Worm (Caenorhabditis elegans) whole organism, late embryonic: ENCODE measurements around the gene F07H5.7.

Source experiments
- K02D7.2 ChIP-seq: sonication (generic microtip); optimal IDR thresholded peaks from 2 replicates; lab custom pipeline; 2017; ENCODE audit warnings: mild to moderate bottlenecking, missing genetic modification characterization, missing compliant biosample characterization
- ama-1 ChIP-seq: fragments of 150-350 bp; optimal IDR thresholded peaks from 2 replicates; lab custom pipeline; 2014
- ceh-9 ChIP-seq: sonication (generic microtip); optimal IDR thresholded peaks from 2 replicates; lab custom pipeline; 2016; ENCODE audit warnings: mild to moderate bottlenecking, missing genetic modification characterization, inconsistent platforms, missing compliant biosample characterization
- dmd-4 ChIP-seq: sonication (generic microtip); optimal IDR thresholded peaks from 2 replicates; lab custom pipeline; 2016; ENCODE audit warnings: borderline replicate concordance, missing genetic modification characterization, missing compliant biosample characterization
- dve-1 ChIP-seq: sonication (generic microtip); optimal IDR thresholded peaks from 2 replicates; lab custom pipeline; 2017; ENCODE audit warnings: antibody characterized with exemption, mild to moderate bottlenecking, missing genetic modification characterization, missing compliant biosample characterization
- elt-2 ChIP-seq: sonication (generic microtip); optimal IDR thresholded peaks from 2 replicates; lab custom pipeline; 2016; ENCODE audit warnings: missing genetic modification reagents, missing genetic modification characterization, missing compliant biosample characterization
- madf-2 ChIP-seq: sonication (generic microtip); optimal IDR thresholded peaks from 2 replicates; lab custom pipeline; 2017; ENCODE audit warnings: missing genetic modification characterization, missing compliant biosample characterization
- npax-4 ChIP-seq: sonication (generic microtip); optimal IDR thresholded peaks from 2 replicates; lab custom pipeline; 2016; ENCODE audit warnings: missing genetic modification characterization, missing compliant biosample characterization
- pha-2 ChIP-seq: sonication (generic microtip); optimal IDR thresholded peaks from 2 replicates; lab custom pipeline; 2017; ENCODE audit warnings: mild to moderate bottlenecking, missing genetic modification characterization, missing compliant biosample characterization
- pha-4 ChIP-seq: fragments of 150-350 bp; optimal IDR thresholded peaks from 2 replicates; lab custom pipeline; 2018; ENCODE audit warnings: missing biosample characterization, missing genetic modification reagents, missing genetic modification characterization
- ref-2 ChIP-seq: sonication (generic microtip); optimal IDR thresholded peaks from 2 replicates; lab custom pipeline; 2016; ENCODE audit warnings: missing genetic modification characterization, missing compliant biosample characterization
- rnt-1 ChIP-seq: sonication (generic microtip); optimal IDR thresholded peaks from 2 replicates; lab custom pipeline; 2016; ENCODE audit warnings: missing genetic modification characterization, missing compliant biosample characterization
- syd-9 ChIP-seq: sonication (generic microtip); optimal IDR thresholded peaks from 2 replicates; lab custom pipeline; 2016; ENCODE audit warnings: mild to moderate bottlenecking, missing genetic modification characterization, moderate library complexity, missing compliant biosample characterization
- unc-86 ChIP-seq: sonication (generic microtip); optimal IDR thresholded peaks from 2 replicates; lab custom pipeline; 2016; ENCODE audit warnings: missing genetic modification characterization, missing compliant biosample characterization

DNA sequence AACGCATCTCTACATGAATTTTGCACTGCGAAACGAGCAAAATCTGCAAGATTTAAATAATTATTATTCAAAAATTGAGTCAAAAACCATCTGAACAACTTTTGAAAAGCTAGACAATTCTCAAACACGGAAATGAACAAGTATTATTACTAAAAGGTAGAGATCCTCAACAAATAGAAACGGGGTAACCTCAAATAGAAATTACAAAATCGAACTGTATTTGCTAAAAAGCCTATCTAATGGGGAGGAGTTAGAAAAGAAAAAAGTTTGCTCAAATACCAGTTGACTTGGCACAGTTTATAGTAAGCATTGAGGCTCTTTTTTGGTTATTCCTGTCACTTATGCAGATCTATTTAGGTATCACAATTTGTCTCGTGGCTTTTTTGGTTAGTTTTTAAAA lies 31.8 kb upstream of the F07H5.7 start, which contains the start of gene nas-25:
- no peak for TF ChIP-seq dmd-4 (tag; lab: Kevin White, UChicago)
- no peak for TF ChIP-seq K02D7.2 (tag; lab: Kevin White, UChicago)
- no peak for TF ChIP-seq ama-1
- no peak for TF ChIP-seq rnt-1
- TF ChIP-seq unc-86 (tag; lab: Kevin White, UChicago), result no peak
- no peak for TF ChIP-seq ref-2 (tag; lab: Kevin White, UChicago)
- TF ChIP-seq pha-4 (tag; lab: Kevin White, UChicago), result no peak
- TF ChIP-seq ceh-9, result no peak
- TF ChIP-seq syd-9 (tag; lab: Kevin White, UChicago), result no peak
- TF ChIP-seq pha-2, result no peak
- TF ChIP-seq madf-2 (tag; lab: Kevin White, UChicago), result no peak
- no peak for TF ChIP-seq elt-2 (tag; lab: Kevin White, UChicago)
- TF ChIP-seq npax-4 (tag; lab: Kevin White, UChicago), result no peak
- TF ChIP-seq dve-1, result no peak
